Worm (Caenorhabditis elegans) whole organism, L4/young adult: ENCODE measurements around the gene F46B6.2.

Experiments
- W03F9.2 ChIP-seq: fragments of 150-350 bp; optimal IDR thresholded peaks from 2 replicates; lab custom pipeline; 2014; ENCODE audit warnings: missing biosample characterization, missing genetic modification characterization
- dao-5 ChIP-seq: sonication (generic microtip); optimal IDR thresholded peaks from 2 replicates; lab custom pipeline; 2016; ENCODE audit warnings: missing genotype, missing genetic modification characterization, moderate library complexity, missing compliant biosample characterization
- him-1 ChIP-seq: sonication (generic microtip); optimal IDR thresholded peaks from 2 replicates; lab custom pipeline; 2016; ENCODE audit warnings: missing genotype, missing genetic modification reagents, missing genetic modification characterization, missing compliant biosample characterization

The F46B6.2 gene

ce11 chrV:9799076-9799475 is 27.0 kb downstream of the F46B6.2 start, which contains the start of gene F46B6.13:
F46B6.13 (minus strand) TSS chrV:9799176.
- TF ChIP-seq him-1 (tag; lab: Kevin White, UChicago) (no peak), W03F9.2 (tag; lab: Kevin White, UChicago) (no peak), dao-5 (no peak)

- TF ChIP-seq him-1 (tag; lab: Kevin White, UChicago) (no peak), dao-5 (no peak), W03F9.2 (tag; lab: Kevin White, UChicago) (no peak)
Measured at ce11 chrV:9801965-9802364, 29.9 kb downstream of the F46B6.2 start, which contains the start of gene F46B6.10. F46B6.10 (minus strand) TSS chrV:9802065.

- no peak for TF ChIP-seq dao-5
Measured at ce11 chrV:9803176-9803575, 31.1 kb downstream of the F46B6.2 start, which contains the start of gene sru-39. sru-39 (plus strand) TSS chrV:9803476.

- no peak for TF ChIP-seq him-1 (tag; lab: Kevin White, UChicago)
- no peak for TF ChIP-seq dao-5
- TF ChIP-seq W03F9.2 (tag; lab: Kevin White, UChicago), result no peak
Measured at ce11 chrV:9805161-9805560, 33.1 kb downstream of the F46B6.2 start, which contains the start of gene sru-37. sru-37 (plus strand) TSS chrV:9805461.

- TF ChIP-seq dao-5 (no peak), W03F9.2 (tag; lab: Kevin White, UChicago) (no peak), him-1 (tag; lab: Kevin White, UChicago) (no peak)
Measured at ce11 chrV:9811154-9811553, 39.1 kb downstream of the F46B6.2 start, which contains the start of gene sru-29. sru-29 (plus strand) TSS chrV:9811454.

ce11 chrV:9812216-9812615 is 40.1 kb downstream of the F46B6.2 start:
- TF ChIP-seq dao-5 (no peak), him-1 (tag; lab: Kevin White, UChicago) (no peak), W03F9.2 (tag; lab: Kevin White, UChicago) (no peak)

ce11 chrV:9813527-9813926 is 41.4 kb downstream of the F46B6.2 start, which contains the start of gene sru-30:
sru-30 (plus strand) TSS chrV:9813827.
- no peak for TF ChIP-seq dao-5
- TF ChIP-seq W03F9.2 (tag; lab: Kevin White, UChicago), result no peak
- TF ChIP-seq him-1 (tag; lab: Kevin White, UChicago), result no peak

ce11 chrV:9816390-9816789 is 44.3 kb downstream of the F46B6.2 start, which contains the start of gene sru-31:
sru-31 (plus strand) TSS chrV:9816690.
- TF ChIP-seq him-1 (tag; lab: Kevin White, UChicago) (no peak), dao-5 (no peak), W03F9.2 (tag; lab: Kevin White, UChicago) (no peak)

- no peak for TF ChIP-seq dao-5
Measured at ce11 chrV:9821724-9822123, 49.6 kb downstream of the F46B6.2 start, which contains the start of gene str-193. str-193 (minus strand) TSS chrV:9821824.

ce11 chrV:9824149-9824548 is 52.1 kb downstream of the F46B6.2 start, which contains the start of gene str-2:
str-2 (minus strand) TSS chrV:9824249.
- TF ChIP-seq him-1 (tag; lab: Kevin White, UChicago), result no peak
- TF ChIP-seq dao-5, result no peak
- no peak for TF ChIP-seq W03F9.2 (tag; lab: Kevin White, UChicago)
